Worm (Caenorhabditis elegans): ENCODE measurements around the gene R12B2.7.

ce11 chrIII:5790550-5790949 is 24.3 kb upstream of the R12B2.7 start, which contains the start of gene rev-3:
- TF ChIP-seq ceh-27 (GFP tag; optimal IDR thresholded peaks at IDR 0.05) (no peak), madf-10 (tag; optimal IDR thresholded peaks at IDR 0.05) (no peak), sea-2 (GFP tag; IDR thresholded peaks at IDR 0.05) (no peak), lsy-27 (tag; optimal IDR thresholded peaks at IDR 0.05; ENCODE audit: borderline replicate concordance, insufficient read depth) (no peak), snpc-1.3 (tag; optimal IDR thresholded peaks at IDR 0.05; ENCODE audit: insufficient read depth) (no peak), snpc-4 (GFP tag; optimal IDR thresholded peaks at IDR 0.05) (no peak), snpc-4 (tag; optimal IDR thresholded peaks at IDR 0.05) (no peak), unc-62 (GFP tag; optimal IDR thresholded peaks at IDR 0.05) (no peak), pha-4 (tag; optimal IDR thresholded peaks at IDR 0.05) (no peak), gei-17 (GFP tag; optimal IDR thresholded peaks at IDR 0.05) (no peak), unc-130 (GFP tag; optimal IDR thresholded peaks at IDR 0.05) (no peak), ama-1 (optimal IDR thresholded peaks at IDR 0.05) (no peak), ama-1 (GFP tag; optimal IDR thresholded peaks at IDR 0.05) (no peak), egrh-3 (GFP tag; IDR thresholded peaks at IDR 0.05) (no peak), ztf-18 (tag; optimal IDR thresholded peaks at IDR 0.05) (no peak), him-1 (tag; optimal IDR thresholded peaks at IDR 0.05) (no peak)

Data from whole organism, young adult.